Worm (Caenorhabditis elegans) whole organism, early embryonic: Measurements from ENCODE around the gene F08G5.3.

Experiments
- B0310.2 ChIP-seq: sonication (generic microtip); optimal IDR thresholded peaks from 2 replicates; lab custom pipeline; 2016; ENCODE audit warnings: mild to moderate bottlenecking, missing genetic modification characterization, missing compliant biosample characterization
- ama-1 ChIP-seq: fragments of 150-350 bp; optimal IDR thresholded peaks from 2 replicates; lab custom pipeline; 2014
- ceh-13 ChIP-seq: fragments of 200-800 bp; sonication (Bioruptor generic); optimal IDR thresholded peaks from 2 replicates; lab custom pipeline; 2018; ENCODE audit warnings: mild to moderate bottlenecking, missing genetic modification characterization, missing compliant biosample characterization
- scrt-1 ChIP-seq: fragments of 200-800 bp; sonication (Bioruptor generic); IDR thresholded peaks from 2 replicates; pipeline ENCODE4 v1.3.6; 2022; ENCODE audit warnings: missing genetic modification characterization, missing compliant biosample characterization
- tbx-37 ChIP-seq: fragments of 200-800 bp; sonication (Bioruptor generic); conservative IDR thresholded peaks from 2 replicates; pipeline ENCODE4 v1.3.6; 2022; ENCODE audit warnings: missing genetic modification reagents, missing genetic modification characterization, missing compliant biosample characterization

ce11 chrIV:12378919-12379318 is 38.5 kb downstream of the F08G5.3 start:
- TF ChIP-seq tbx-37 (GFP tag; lab: Robert Waterston, UW) (no peak), ceh-13 (GFP tag; lab: Kevin White, UChicago) (no peak), ama-1 (no peak), scrt-1 (GFP tag; lab: Robert Waterston, UW) (no peak), B0310.2 (no peak)
